Fruit fly (Drosophila melanogaster): ENCODE results near the gene CG13066.
A peak's percentile ranks its signal among the peaks of the same experiment; 100 is the strongest.

Gene CG13066

DNA sequence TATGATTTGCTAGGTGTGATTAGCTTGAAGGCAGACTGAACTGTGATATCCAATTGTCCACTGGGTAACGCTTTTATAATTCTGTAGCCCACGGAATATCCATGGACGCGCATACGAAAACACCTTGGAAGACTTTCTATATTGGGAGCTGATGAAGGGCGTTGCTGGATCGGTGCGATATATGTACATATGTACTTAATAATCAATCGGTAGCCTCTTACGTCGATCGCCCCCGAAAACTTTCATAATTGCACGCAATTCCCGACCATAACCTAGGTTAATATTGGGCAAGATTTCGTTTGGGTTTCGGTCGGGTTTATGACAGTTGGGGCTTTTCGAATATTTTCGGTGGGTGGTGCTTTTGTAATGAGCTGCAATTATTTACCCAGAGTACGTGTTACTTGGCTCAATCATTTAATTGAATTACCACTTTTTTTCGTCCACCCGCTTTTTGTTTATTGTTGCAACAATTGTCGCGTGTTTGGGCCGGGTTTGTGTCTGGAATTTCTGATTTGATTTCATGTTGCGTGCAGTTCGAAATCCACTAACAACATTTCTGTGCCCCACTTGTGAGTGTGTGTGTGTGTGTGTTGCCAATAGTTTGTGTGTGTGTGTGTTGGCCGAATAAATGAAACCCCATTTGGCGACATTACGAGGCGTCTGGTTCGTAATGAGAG, 9.3 kb downstream of the CG13066 start, which contains the start of gene CG13049:
Gene CG13049, minus strand, starts transcription at position 51 of the 677 bp plus-strand sequence.
- TF ChIP-seq Eip93F (GFP tag; optimal IDR thresholded peaks at IDR 0.05) (no peak), CG9139 (GFP tag; optimal IDR thresholded peaks at IDR 0.05) (no peak), Smox (GFP tag; optimal IDR thresholded peaks at IDR 0.05) (no peak), Hr38 (GFP tag; optimal IDR thresholded peaks at IDR 0.05) (no peak), CG16779 (tag; optimal IDR thresholded peaks at IDR 0.05) (no peak), acj6 (GFP tag; optimal IDR thresholded peaks at IDR 0.05) (no peak), CG7368 (GFP tag; optimal IDR thresholded peaks at IDR 0.05) (no peak), CG8632 (GFP tag; optimal IDR thresholded peaks at IDR 0.05) (no peak), ss (GFP tag; optimal IDR thresholded peaks at IDR 0.05) (peak in 1 of 2 experiments; percentile 62)

DNA sequence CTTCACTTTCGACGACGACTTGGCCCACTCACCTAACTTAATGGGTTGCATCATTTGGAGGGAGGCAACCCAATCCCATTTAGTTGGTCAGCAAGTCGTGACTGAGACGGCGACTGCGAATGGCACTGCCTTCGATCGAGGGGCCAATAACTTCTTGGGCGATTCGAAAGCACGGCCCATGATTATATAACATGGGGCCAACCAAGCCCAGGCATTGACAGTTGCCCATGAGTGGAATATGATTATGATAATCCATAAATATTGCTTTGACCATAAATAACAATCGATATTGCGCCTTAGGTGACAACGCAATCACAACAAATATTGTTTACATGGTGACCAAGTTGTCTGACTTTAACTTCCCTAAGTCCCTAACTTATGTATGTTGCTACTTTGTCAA, 11.1 kb downstream of the CG13066 start, which contains the start of gene CG13048:
Gene CG13048, minus strand, starts transcription at position 101 of the 400 bp plus-strand sequence.
- TF ChIP-seq lz (GFP tag; optimal IDR thresholded peaks at IDR 0.05), result no peak
- TF ChIP-seq Ets21C (GFP tag; optimal IDR thresholded peaks at IDR 0.05), result no peak
- TF ChIP-seq Sox14 (GFP tag; optimal IDR thresholded peaks at IDR 0.05), result no peak
- no peak for TF ChIP-seq pdm3 (GFP tag; optimal IDR thresholded peaks at IDR 0.05)
- no peak for TF ChIP-seq achi (GFP tag; optimal IDR thresholded peaks at IDR 0.05)
- no peak for TF ChIP-seq eg (GFP tag; IDR thresholded peaks at IDR 0.05)
- no peak for TF ChIP-seq CG6276 (GFP tag; optimal IDR thresholded peaks at IDR 0.05)
- no peak for TF ChIP-seq vri (GFP tag; optimal IDR thresholded peaks at IDR 0.05)
- no peak for TF ChIP-seq Lpt (GFP tag; optimal IDR thresholded peaks at IDR 0.05)
- TF ChIP-seq ss (GFP tag; optimal IDR thresholded peaks at IDR 0.05), result no peak
- TF ChIP-seq Hr4 (GFP tag; optimal IDR thresholded peaks at IDR 0.05), result no peak
- no peak for TF ChIP-seq OdsH (GFP tag; optimal IDR thresholded peaks at IDR 0.05)
- TF ChIP-seq dac (GFP tag; optimal IDR thresholded peaks at IDR 0.05), result no peak
- TF ChIP-seq Met (GFP tag; optimal IDR thresholded peaks at IDR 0.05), result no peak
- no peak for TF ChIP-seq cyc (GFP tag; optimal IDR thresholded peaks at IDR 0.05)
- no peak for TF ChIP-seq CG3919 (GFP tag; optimal IDR thresholded peaks at IDR 0.05)
- TF ChIP-seq Hr38 (GFP tag; optimal IDR thresholded peaks at IDR 0.05), result no peak

DNA sequence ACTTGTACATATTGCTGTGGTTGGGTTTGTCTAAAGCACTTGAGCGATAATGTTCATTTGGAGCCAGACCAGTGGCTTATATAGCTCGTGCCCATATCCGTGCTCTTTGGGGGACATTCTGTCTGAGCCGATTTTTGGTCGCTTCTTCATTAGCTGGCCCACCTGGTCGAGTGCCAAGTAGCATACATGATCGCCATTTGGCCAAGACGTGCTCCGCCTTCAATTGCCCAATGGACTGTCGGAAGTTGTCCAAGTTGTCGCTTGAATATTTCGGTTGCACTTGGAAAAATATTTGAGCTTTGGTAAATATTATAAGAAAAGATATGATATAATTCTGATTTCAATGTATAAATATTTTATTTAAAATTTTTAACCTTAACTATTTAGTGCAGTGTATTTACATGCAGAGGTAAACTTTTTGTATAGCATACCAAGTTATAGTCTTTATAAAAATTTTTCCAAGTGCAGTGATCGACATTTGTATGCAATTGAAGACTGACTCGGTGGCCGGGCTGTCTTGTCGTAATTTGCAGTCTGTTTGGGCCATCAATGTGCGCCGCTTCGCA, 12.7 kb downstream of the CG13066 start, which contains the start of gene CG13047:
Gene CG13047, minus strand, starts transcription at position 51 of the 566 bp plus-strand sequence.
- TF ChIP-seq Gug (GFP tag; IDR thresholded peaks at IDR 0.05) (no peak), topi (GFP tag; optimal IDR thresholded peaks at IDR 0.05) (no peak), CG8319 (GFP tag; optimal IDR thresholded peaks at IDR 0.05) (no peak), lz (GFP tag; optimal IDR thresholded peaks at IDR 0.05) (no peak), Ets96B (tag; optimal IDR thresholded peaks at IDR 0.05) (peak; percentile 37), CG10631 (GFP tag; optimal IDR thresholded peaks at IDR 0.05) (peak; percentile 10), CG15336 (GFP tag; IDR thresholded peaks at IDR 0.05) (0 out of 2 replicates have a peak, but pooled peaks have one; percentile 26), CG3032 (tag; optimal IDR thresholded peaks at IDR 0.05) (peak; percentile 56), CG6163 (GFP tag; IDR thresholded peaks at IDR 0.05) (no peak), Hr4 (GFP tag; optimal IDR thresholded peaks at IDR 0.05) (no peak), cyc (GFP tag; optimal IDR thresholded peaks at IDR 0.05) (no peak), CG32006 (GFP tag; optimal IDR thresholded peaks at IDR 0.05) (peak; percentile 2), CG6808 (GFP tag; optimal IDR thresholded peaks at IDR 0.05) (peak; percentile 13), achi (GFP tag; optimal IDR thresholded peaks at IDR 0.05) (no peak), svp (GFP tag) (no peak), CG10669 (GFP tag; optimal IDR thresholded peaks at IDR 0.05) (peak; percentile 26), fkh (GFP tag; optimal IDR thresholded peaks at IDR 0.05) (no peak), CG6276 (GFP tag; optimal IDR thresholded peaks at IDR 0.05) (no peak), salr (GFP tag; optimal IDR thresholded peaks at IDR 0.05) (no peak), CG7368 (GFP tag; optimal IDR thresholded peaks at IDR 0.05) (no peak), spab (GFP tag; optimal IDR thresholded peaks at IDR 0.05) (no peak), CG3919 (GFP tag; optimal IDR thresholded peaks at IDR 0.05) (no peak), CG6792 (GFP tag; optimal IDR thresholded peaks at IDR 0.05) (no peak), CG8632 (GFP tag; optimal IDR thresholded peaks at IDR 0.05) (no peak), CG34406 (GFP tag; optimal IDR thresholded peaks at IDR 0.05) (no peak), Eip78C (GFP tag) (peak; percentile 49), Ets21C (GFP tag; optimal IDR thresholded peaks at IDR 0.05) (no peak), fd85E (GFP tag; optimal IDR thresholded peaks at IDR 0.05) (no peak), acj6 (GFP tag; optimal IDR thresholded peaks at IDR 0.05) (peak; percentile 13), Lpt (GFP tag; optimal IDR thresholded peaks at IDR 0.05) (no peak), CG31627 (GFP tag; optimal IDR thresholded peaks at IDR 0.05) (no peak)

All from whole organism, prepupa.